Fruit fly (Drosophila melanogaster) whole organism, embryonic: Measurements from ENCODE around the gene CG32708.

Source experiments
- Atf3 ChIP-seq: fragments of 200-800 bp; sonication (Bioruptor generic); optimal IDR thresholded peaks from 3 replicates; lab custom pipeline; 2016; ENCODE audit warnings: missing biosample characterization, missing genetic modification characterization
- Bdp1 ChIP-seq: fragments of 200-800 bp; sonication (Bioruptor generic); optimal IDR thresholded peaks from 3 replicates; lab custom pipeline; 2016; ENCODE audit warnings: missing biosample characterization, missing genetic modification characterization
- CG10147 ChIP-seq: fragments of 200-800 bp; sonication (Bioruptor generic); optimal IDR thresholded peaks from 2 replicates; lab custom pipeline; 2019; ENCODE audit warnings: missing biosample characterization, mild to moderate bottlenecking, missing genetic modification characterization, moderate library complexity
- CG10321 ChIP-seq: fragments of 200-800 bp; sonication (Bioruptor generic); IDR thresholded peaks from 2 replicates; pipeline ENCODE4 v1.3.6; 2022; ENCODE audit warnings: missing biosample characterization, missing genetic modification characterization
- CG12155 ChIP-seq: fragments of 200-800 bp; sonication (Bioruptor generic); optimal IDR thresholded peaks from 3 replicates; lab custom pipeline; 2016; ENCODE audit warnings: missing biosample characterization, missing genetic modification characterization
- CG1233 ChIP-seq: fragments of 200-800 bp; sonication (Bioruptor generic); optimal IDR thresholded peaks from 4 replicates; lab custom pipeline; 2018; ENCODE audit warnings: missing biosample characterization, mild to moderate bottlenecking, missing genetic modification characterization
- CG13624 ChIP-seq: fragments of 200-800 bp; sonication (Bioruptor generic); optimal IDR thresholded peaks from 2 replicates; lab custom pipeline; 2016; ENCODE audit warnings: missing biosample characterization, missing genetic modification characterization
- CG13894 ChIP-seq: fragments of 200-800 bp; sonication (Bioruptor generic); optimal IDR thresholded peaks from 3 replicates; lab custom pipeline; 2018; ENCODE audit warnings: missing biosample characterization, mild to moderate bottlenecking, missing genetic modification characterization, moderate library complexity
- CG15479 ChIP-seq: fragments of 200-800 bp; sonication (Bioruptor generic); optimal IDR thresholded peaks from 3 replicates; lab custom pipeline; 2019; ENCODE audit warnings: missing biosample characterization, mild to moderate bottlenecking, missing genetic modification characterization, moderate library complexity
- CG17186 ChIP-seq: fragments of 200-800 bp; sonication (Bioruptor generic); optimal IDR thresholded peaks from 3 replicates; lab custom pipeline; 2017; ENCODE audit warnings: missing biosample characterization, missing genetic modification reagents, missing genetic modification characterization
- CG17328 ChIP-seq: fragments of 200-800 bp; sonication (Bioruptor generic); IDR thresholded peaks from 2 replicates; pipeline ENCODE4 v1.3.6; 2022; ENCODE audit warnings: missing biosample characterization, missing genetic modification characterization
- CG18262 ChIP-seq: fragments of 200-800 bp; optimal IDR thresholded peaks from 3 replicates; lab custom pipeline; 2019; ENCODE audit warnings: missing biosample characterization, mild to moderate bottlenecking, missing genetic modification characterization, moderate library complexity
- CG1832 ChIP-seq: fragments of 200-800 bp; sonication (Bioruptor generic); optimal IDR thresholded peaks from 2 replicates; lab custom pipeline; 2017; ENCODE audit warnings: missing biosample characterization, mild to moderate bottlenecking, missing genetic modification characterization, inconsistent platforms
- CG18476 ChIP-seq: fragments of 200-800 bp; sonication (Bioruptor generic); optimal IDR thresholded peaks from 2 replicates; lab custom pipeline; 2016; ENCODE audit warnings: missing biosample characterization, mild to moderate bottlenecking, missing genetic modification characterization
- CG2129 ChIP-seq: fragments of 200-800 bp; sonication (Bioruptor generic); IDR thresholded peaks from 2 replicates; pipeline ENCODE4 v1.3.6; 2022; ENCODE audit warnings: missing biosample characterization, missing genetic modification characterization; ENCODE audit not compliant: partially characterized antibody
- CG33557 ChIP-seq: fragments of 200-800 bp; sonication (Bioruptor generic); optimal IDR thresholded peaks from 2 replicates; lab custom pipeline; 2019; ENCODE audit warnings: missing biosample characterization, mild to moderate bottlenecking, missing genetic modification characterization, moderate library complexity
- CG34224 ChIP-seq: fragments of 200-800 bp; sonication (Bioruptor generic); IDR thresholded peaks from 3 replicates; pipeline ENCODE4 v1.3.6; 2022; ENCODE audit warnings: missing biosample characterization, missing genetic modification characterization; ENCODE audit not compliant: partially characterized antibody
- CG4328 ChIP-seq: fragments of 200-800 bp; sonication (Bioruptor generic); optimal IDR thresholded peaks from 3 replicates; lab custom pipeline; 2017; ENCODE audit warnings: missing biosample characterization, missing genetic modification reagents, missing genetic modification characterization
- CG4730 ChIP-seq: fragments of 200-800 bp; sonication (Bioruptor generic); IDR thresholded peaks from 2 replicates; pipeline ENCODE4 v1.3.6; 2022; ENCODE audit warnings: missing biosample characterization, missing genetic modification characterization
- CG6272 ChIP-seq: fragments of 200-800 bp; sonication (Bioruptor generic); IDR thresholded peaks from 2 replicates; pipeline ENCODE4 v1.3.6; 2022; ENCODE audit warnings: missing biosample characterization, missing genetic modification characterization
- CG6813 ChIP-seq: fragments of 200-800 bp; sonication (Bioruptor generic); optimal IDR thresholded peaks from 2 replicates; lab custom pipeline; 2017; ENCODE audit warnings: missing biosample characterization, missing genetic modification characterization, mild to moderate bottlenecking, moderate library complexity, missing genetic modification reagents
- CG6854 ChIP-seq: fragments of 200-800 bp; sonication (Bioruptor generic); optimal IDR thresholded peaks from 3 replicates; lab custom pipeline; 2017; ENCODE audit warnings: missing biosample characterization, mild to moderate bottlenecking, missing genetic modification characterization
- CG8359 ChIP-seq: fragments of 200-800 bp; sonication (Bioruptor generic); optimal IDR thresholded peaks from 2 replicates; lab custom pipeline; 2017; ENCODE audit warnings: missing biosample characterization, mild to moderate bottlenecking, missing genetic modification characterization, borderline replicate concordance
- CG8478 ChIP-seq: fragments of >200 bp; optimal IDR thresholded peaks from 2 replicates; lab custom pipeline; 2018
- CG9932 ChIP-seq: fragments of 200-800 bp; sonication (Bioruptor generic); IDR thresholded peaks from 2 replicates; pipeline ENCODE4 v1.3.6; 2022; ENCODE audit warnings: missing biosample characterization, missing genetic modification characterization
- Dip3 ChIP-seq: fragments of 200-800 bp; sonication (Bioruptor generic); optimal IDR thresholded peaks from 3 replicates; lab custom pipeline; 2016; ENCODE audit warnings: missing biosample characterization, missing genetic modification characterization
- Dll ChIP-seq: fragments of 200-800 bp; sonication (Bioruptor generic); IDR thresholded peaks from 4 replicates; pipeline ENCODE4 v1.3.6; 2022; ENCODE audit warnings: missing biosample characterization, missing genetic modification characterization; ENCODE audit not compliant: partially characterized antibody
- Dp ChIP-seq: fragments of 200-800 bp; sonication (Bioruptor generic); optimal IDR thresholded peaks from 2 replicates; lab custom pipeline; 2018; ENCODE audit warnings: missing biosample characterization, mild to moderate bottlenecking, missing genetic modification characterization, moderate library complexity
- Hey ChIP-seq: fragments of 200-800 bp; sonication (Bioruptor generic); optimal IDR thresholded peaks from 3 replicates; lab custom pipeline; 2018; ENCODE audit warnings: missing biosample characterization, mild to moderate bottlenecking, missing genetic modification characterization
- HmgD ChIP-seq: fragments of 200-800 bp; sonication (Bioruptor generic); optimal IDR thresholded peaks from 3 replicates; lab custom pipeline; 2016; ENCODE audit warnings: missing biosample characterization, missing genetic modification characterization
- Mad ChIP-seq: fragments of 200-800 bp; sonication (Bioruptor generic); optimal IDR thresholded peaks from 2 replicates; lab custom pipeline; 2016; ENCODE audit warnings: missing biosample characterization, missing genetic modification characterization
- Mrtf ChIP-seq: fragments of 200-800 bp; sonication (Bioruptor generic); IDR thresholded peaks from 3 replicates; pipeline ENCODE4 v1.3.6; 2022; ENCODE audit warnings: missing biosample characterization, missing genetic modification characterization
- Rx ChIP-seq: fragments of 200-800 bp; sonication (Bioruptor generic); IDR thresholded peaks from 2 replicates; pipeline ENCODE4 v1.3.6; 2022; ENCODE audit warnings: missing biosample characterization, missing genetic modification characterization
- aop ChIP-seq: fragments of 200-800 bp; sonication (Bioruptor generic); IDR thresholded peaks from 2 replicates; pipeline ENCODE4 v1.3.6; 2022; ENCODE audit warnings: missing biosample characterization, missing genetic modification characterization
- ash1 ChIP-seq: fragments of 200-800 bp; sonication (Bioruptor generic); optimal IDR thresholded peaks from 2 replicates; lab custom pipeline; 2018; ENCODE audit warnings: missing biosample characterization, mild to moderate bottlenecking, missing genetic modification characterization
- bowl ChIP-seq: fragments of 200-800 bp; sonication (Bioruptor generic); IDR thresholded peaks from 2 replicates; pipeline ENCODE4 v1.3.6; 2022; ENCODE audit warnings: missing biosample characterization, missing genetic modification characterization
- chinmo ChIP-seq: fragments of 200-800 bp; sonication (Bioruptor generic); IDR thresholded peaks from 4 replicates; pipeline ENCODE4 v1.3.6; 2022; ENCODE audit warnings: missing biosample characterization, missing genetic modification characterization; ENCODE audit not compliant: partially characterized antibody
- cwo ChIP-seq: fragments of 200-800 bp; sonication (Bioruptor generic); optimal IDR thresholded peaks from 3 replicates; lab custom pipeline; 2017; ENCODE audit warnings: missing biosample characterization, missing genetic modification characterization, mild to moderate bottlenecking, moderate library complexity, missing genetic modification reagents
- dmrt99B ChIP-seq: fragments of 200-800 bp; sonication (Bioruptor generic); optimal IDR thresholded peaks from 2 replicates; lab custom pipeline; 2018; ENCODE audit warnings: missing biosample characterization, mild to moderate bottlenecking, missing genetic modification characterization, moderate library complexity
- gcm2 ChIP-seq: fragments of 200-800 bp; sonication (Bioruptor generic); optimal IDR thresholded peaks from 2 replicates; lab custom pipeline; 2016; ENCODE audit warnings: missing biosample characterization, missing genetic modification characterization
- gsb ChIP-seq: fragments of 200-800 bp; sonication (Bioruptor generic); IDR thresholded peaks from 2 replicates; pipeline ENCODE4 v1.3.6; 2022; ENCODE audit warnings: missing biosample characterization, missing genetic modification characterization
- nerfin-1 ChIP-seq: fragments of 200-800 bp; sonication (Bioruptor generic); optimal IDR thresholded peaks from 3 replicates; lab custom pipeline; 2019; ENCODE audit warnings: missing biosample characterization, mild to moderate bottlenecking, missing genetic modification characterization, moderate library complexity
- odd ChIP-seq: fragments of 200-800 bp; sonication (Bioruptor generic); optimal IDR thresholded peaks from 2 replicates; lab custom pipeline; 2017; ENCODE audit warnings: missing biosample characterization, mild to moderate bottlenecking, missing genetic modification characterization
- rib ChIP-seq: fragments of 200-800 bp; sonication (Bioruptor generic); IDR thresholded peaks from 2 replicates; pipeline ENCODE4 v1.3.6; 2022; ENCODE audit warnings: missing biosample characterization, missing genetic modification characterization
- seq ChIP-seq: fragments of 200-800 bp; sonication (Bioruptor generic); IDR thresholded peaks from 2 replicates; pipeline ENCODE4 v1.3.6; 2022; ENCODE audit warnings: missing biosample characterization, missing genetic modification characterization
- sisA ChIP-seq: fragments of 200-800 bp; sonication (Bioruptor generic); IDR thresholded peaks from 2 replicates; pipeline ENCODE4 v1.3.6; 2022; ENCODE audit warnings: missing biosample characterization, missing genetic modification characterization
- tap ChIP-seq: fragments of 200-800 bp; optimal IDR thresholded peaks from 3 replicates; lab custom pipeline; 2019; ENCODE audit warnings: missing biosample characterization, mild to moderate bottlenecking, missing genetic modification characterization, moderate library complexity
- tgo ChIP-seq: fragments of 200-800 bp; sonication (Bioruptor generic); IDR thresholded peaks from 3 replicates; pipeline ENCODE4 v1.3.6; 2022; ENCODE audit warnings: missing biosample characterization, missing genetic modification characterization
- tio ChIP-seq: fragments of 200-800 bp; sonication (Bioruptor generic); optimal IDR thresholded peaks from 2 replicates; lab custom pipeline; 2017; ENCODE audit warnings: missing biosample characterization, missing genetic modification characterization, inconsistent platforms
- wek ChIP-seq: fragments of 200-800 bp; sonication (Bioruptor generic); optimal IDR thresholded peaks from 3 replicates; lab custom pipeline; 2018; ENCODE audit warnings: missing biosample characterization, mild to moderate bottlenecking, missing genetic modification characterization, moderate library complexity

The CG32708 gene

DNA sequence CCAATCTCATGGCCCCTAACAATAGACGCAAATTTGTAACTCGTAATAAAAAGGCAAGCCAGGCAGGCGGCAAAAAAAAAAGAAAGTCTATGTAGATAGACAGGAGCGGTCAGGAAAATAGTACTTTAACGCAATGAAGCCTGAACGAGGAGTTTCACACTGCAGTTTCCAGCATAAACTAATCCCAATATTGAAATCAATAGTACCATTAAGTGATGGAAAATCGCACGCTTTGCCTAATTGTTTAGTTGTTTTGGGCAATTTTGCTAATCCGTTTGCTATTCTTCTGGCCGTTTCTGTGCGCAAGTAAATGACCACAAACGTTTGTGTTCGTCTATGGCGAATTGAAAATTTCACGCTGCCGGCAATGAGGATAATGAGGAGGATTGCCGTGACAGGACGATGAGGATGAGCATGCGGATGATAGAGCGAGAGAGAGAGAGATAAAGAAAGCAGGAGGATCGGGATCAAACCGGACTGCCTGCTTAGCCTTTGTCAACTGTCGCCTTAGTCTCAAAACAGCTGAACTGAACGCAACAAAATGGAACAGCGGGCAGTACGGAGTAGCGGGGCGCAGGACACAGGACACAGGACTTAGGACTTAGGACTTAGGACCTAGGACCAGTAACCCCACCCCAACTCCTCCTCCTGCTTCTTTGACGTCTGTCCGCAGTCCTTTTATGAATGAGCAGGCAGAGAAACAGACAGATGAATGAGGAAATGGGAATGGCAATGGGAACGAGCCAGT is 41.7 kb downstream of the CG32708 start (continued):
- TF ChIP-seq CG13894 (tag; lab: Kevin White, UChicago) (no peak), gcm2 (no peak), CG4328 (no peak), CG18476 (no peak), aop (GFP tag; lab: Robert Waterston, UW) (no peak), odd (GFP tag; lab: Kevin White, UChicago) (no peak), CG4730 (GFP tag; lab: Robert Waterston, UW) (no peak), wek (GFP tag; lab: Kevin White, UChicago) (no peak), seq (GFP tag; lab: Robert Waterston, UW) (no peak), CG18262 (tag; lab: Kevin White, UChicago) (peak; percentile 13), CG17328 (GFP tag; lab: Robert Waterston, UW) (no peak), Rx (GFP tag; lab: Robert Waterston, UW) (no peak), CG10321 (GFP tag; lab: Robert Waterston, UW) (no peak), HmgD (GFP tag; lab: Kevin White, UChicago) (no peak), Atf3 (GFP tag; lab: Kevin White, UChicago) (no peak), cwo (GFP tag; lab: Kevin White, UChicago) (no peak), rib (GFP tag; lab: Robert Waterston, UW) (no peak), Hey (tag; lab: Kevin White, UChicago) (no peak), Mad (GFP tag; lab: Kevin White, UChicago) (no peak), dmrt99B (tag; lab: Kevin White, UChicago) (peak; percentile 35), ash1 (GFP tag; lab: Kevin White, UChicago) (no peak), CG6813 (GFP tag; lab: Kevin White, UChicago) (no peak), tgo (GFP tag; lab: Robert Waterston, UW) (no peak), Dip3 (GFP tag; lab: Kevin White, UChicago) (no peak), bowl (GFP tag; lab: Robert Waterston, UW) (no peak), tap (tag; lab: Kevin White, UChicago) (no peak), CG33557 (no peak), CG12155 (GFP tag; lab: Kevin White, UChicago) (no peak), Bdp1 (GFP tag; lab: Kevin White, UChicago) (no peak), Mrtf (GFP tag; lab: Robert Waterston, UW) (no peak), CG9932 (GFP tag; lab: Robert Waterston, UW) (no peak), CG2129 (GFP tag; lab: Robert Waterston, UW) (no peak), Dll (GFP tag; lab: Robert Waterston, UW) (no peak), CG13624 (GFP tag; lab: Kevin White, UChicago) (no peak), CG1233 (no peak), nerfin-1 (tag; lab: Kevin White, UChicago) (peak; percentile 13), CG8478 (lab: Kevin White, UChicago) (no peak), CG17186 (GFP tag; lab: Kevin White, UChicago) (no peak), tio (GFP tag; lab: Kevin White, UChicago) (peak; percentile 15), sisA (0 out of 2 replicates have a peak, but pooled peaks have one; percentile 17), CG8359 (no peak), gsb (GFP tag; lab: Robert Waterston, UW) (no peak), CG15479 (GFP tag; lab: Kevin White, UChicago) (peak; percentile 67), Dp (GFP tag; lab: Kevin White, UChicago) (no peak), CG1832 (no peak), CG34224 (no peak), CG10147 (no peak), CG6854 (GFP tag; lab: Kevin White, UChicago) (no peak), chinmo (GFP tag; lab: Robert Waterston, UW) (no peak), CG6272 (no peak)
